Worm (Caenorhabditis elegans): ENCODE results near the gene ilys-2.
A peak's percentile ranks its signal among the peaks of the same experiment; 100 is the strongest.

The ilys-2 gene

DNA sequence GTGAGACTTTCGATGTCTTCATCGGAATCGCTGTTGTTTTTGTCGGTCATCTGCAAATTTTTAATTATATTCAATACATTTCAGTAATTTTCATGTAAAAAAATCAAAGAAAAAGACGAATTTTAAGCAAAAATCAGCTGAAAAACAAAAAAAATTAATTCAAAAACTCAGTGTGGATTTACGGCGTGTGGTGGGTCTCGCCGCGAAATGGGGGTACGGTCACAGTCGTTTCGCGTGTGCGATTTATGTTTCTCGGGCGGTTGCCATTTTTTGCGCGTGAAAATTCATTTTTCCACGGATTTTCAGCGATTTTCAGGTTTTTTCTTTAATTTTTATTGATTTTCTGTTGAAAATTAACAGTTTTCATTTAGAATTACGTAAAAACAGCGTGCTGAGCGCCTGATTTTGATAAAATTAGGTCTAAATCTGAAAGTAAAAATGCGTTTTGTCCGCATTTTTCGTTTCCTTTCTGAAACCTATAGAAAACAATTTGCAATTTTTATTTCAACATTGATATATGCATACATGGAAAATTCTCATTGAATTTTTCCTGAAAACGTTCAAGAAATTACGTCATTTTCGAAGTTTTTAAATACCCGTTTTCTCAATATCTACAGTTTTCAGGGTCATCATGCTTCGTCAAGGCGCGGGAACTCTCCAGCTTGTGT is 27.8 kb downstream of the ilys-2 start, which contains the start of the genes ccdc-12 and Y69A2AR.18:
TSS of gene ccdc-12 (minus strand) at position 57 of the 668 bp plus-strand sequence.
TSS of gene Y69A2AR.18 (plus strand) at position 618 of the 668 bp plus-strand sequence.
- TF ChIP-seq nhr-77 (tag; optimal IDR thresholded peaks at IDR 0.05) (no peak), lin-39 (tag; optimal IDR thresholded peaks at IDR 0.05) (peak; percentile 70), R02D3.7 (tag; optimal IDR thresholded peaks at IDR 0.05) (peak; percentile 92), lin-15B (tag; optimal IDR thresholded peaks at IDR 0.05) (peak; percentile 77), aly-2 (tag; optimal IDR thresholded peaks at IDR 0.05) (no peak), egl-5 (tag; optimal IDR thresholded peaks at IDR 0.05) (peak; percentile 92), fos-1 (tag; optimal IDR thresholded peaks at IDR 0.05) (no peak), pqm-1 (tag; optimal IDR thresholded peaks at IDR 0.05) (peak; percentile 5), nhr-11 (tag; optimal IDR thresholded peaks at IDR 0.05) (no peak), daf-12 (tag; optimal IDR thresholded peaks at IDR 0.05) (no peak), ceh-28 (tag; optimal IDR thresholded peaks at IDR 0.05) (peak; percentile 5), nhr-28 (tag; optimal IDR thresholded peaks at IDR 0.05) (no peak), nhr-43 (tag; optimal IDR thresholded peaks at IDR 0.05; ENCODE audit: poor library complexity, severe bottlenecking) (peak; percentile 28), mml-1 (tag; optimal IDR thresholded peaks at IDR 0.05) (no peak), nhr-23 (tag; optimal IDR thresholded peaks at IDR 0.05) (peak; percentile 50), snpc-4 (tag; optimal IDR thresholded peaks at IDR 0.05) (no peak), lsy-12 (tag; optimal IDR thresholded peaks at IDR 0.05) (no peak), elt-2 (tag; optimal IDR thresholded peaks at IDR 0.05) (peak; percentile 7), nhr-237 (tag; optimal IDR thresholded peaks at IDR 0.05) (no peak), ZK546.5 (tag; optimal IDR thresholded peaks at IDR 0.05) (no peak)

ce11 chrIV:2496084-2496483 is 28.6 kb downstream of the ilys-2 start:
- TF ChIP-seq ztf-4 (tag; optimal IDR thresholded peaks at IDR 0.05) (no peak), pha-4 (tag; optimal IDR thresholded peaks at IDR 0.05) (no peak), daf-12 (tag; optimal IDR thresholded peaks at IDR 0.05) (no peak), eor-1 (tag; optimal IDR thresholded peaks at IDR 0.05) (no peak)

- no peak for TF ChIP-seq snpc-4 (tag; optimal IDR thresholded peaks at IDR 0.05)
- TF ChIP-seq lin-39 (tag; optimal IDR thresholded peaks at IDR 0.05), result no peak
- no peak for TF ChIP-seq nhr-25 (tag; optimal IDR thresholded peaks at IDR 0.05)
- no peak for TF ChIP-seq ztf-11 (tag; optimal IDR thresholded peaks at IDR 0.05)
- TF ChIP-seq aly-2 (tag; optimal IDR thresholded peaks at IDR 0.05), result peak; percentile 27
- no peak for TF ChIP-seq nhr-12 (tag; optimal IDR thresholded peaks at IDR 0.05)
- no peak for TF ChIP-seq nhr-28 (tag; optimal IDR thresholded peaks at IDR 0.05)
- TF ChIP-seq ceh-82 (tag; optimal IDR thresholded peaks at IDR 0.05), result no peak
- no peak for TF ChIP-seq fkh-10 (GFP tag; optimal IDR thresholded peaks at IDR 0.05)
- peak; percentile 10 for TF ChIP-seq elt-2 (tag; optimal IDR thresholded peaks at IDR 0.05)
- no peak for TF ChIP-seq elt-1 (tag; optimal IDR thresholded peaks at IDR 0.05)
- TF ChIP-seq elt-3 (tag; optimal IDR thresholded peaks at IDR 0.05), result no peak
Observed at ce11 chrIV:2497615-2498183, 30.2 kb downstream of the ilys-2 start, which contains the start of gene Y69A2AR.16. Gene Y69A2AR.16, plus strand, starts transcription at chrIV:2497803.

DNA sequence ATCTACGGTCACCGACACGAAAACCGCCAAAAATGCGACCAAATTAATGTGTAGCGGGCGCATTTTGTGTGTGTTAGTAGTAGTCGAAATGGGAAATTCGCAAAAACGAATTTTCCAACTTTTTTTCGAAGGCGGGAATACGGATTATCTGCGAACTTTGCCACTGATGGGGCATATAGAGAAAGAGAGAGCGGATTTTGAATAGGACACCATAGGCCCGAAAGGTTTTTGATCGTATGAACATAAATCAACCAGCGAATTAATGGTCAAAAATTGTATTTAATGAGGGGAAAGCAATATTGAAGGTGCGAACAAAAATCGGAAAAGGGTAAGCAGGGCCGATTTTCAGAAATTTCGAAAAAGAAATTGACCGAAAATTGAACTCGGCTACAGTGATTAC is 40.3 kb downstream of the ilys-2 start, which contains the start of gene Y69A2AR.22:
TSS of gene Y69A2AR.22 (minus strand) at position 101 of the 400 bp plus-strand sequence.
- no peak for TF ChIP-seq hmg-11 (tag; optimal IDR thresholded peaks at IDR 0.05)
- TF ChIP-seq ztf-4 (tag; optimal IDR thresholded peaks at IDR 0.05), result no peak
- no peak for TF ChIP-seq unc-39 (tag; optimal IDR thresholded peaks at IDR 0.05)
- no peak for TF ChIP-seq fos-1 (tag; optimal IDR thresholded peaks at IDR 0.05)
- TF ChIP-seq ceh-16 (tag; optimal IDR thresholded peaks at IDR 0.05), result no peak
- TF ChIP-seq daf-12 (tag; optimal IDR thresholded peaks at IDR 0.05), result no peak
- no peak for TF ChIP-seq pqm-1 (tag; optimal IDR thresholded peaks at IDR 0.05)
- TF ChIP-seq jun-1 (tag; optimal IDR thresholded peaks at IDR 0.05), result no peak
- TF ChIP-seq ceh-9 (tag; optimal IDR thresholded peaks at IDR 0.05), result no peak
- TF ChIP-seq fkh-2 (tag; optimal IDR thresholded peaks at IDR 0.05), result no peak
- TF ChIP-seq nhr-11 (tag; optimal IDR thresholded peaks at IDR 0.05), result no peak
- no peak for TF ChIP-seq mml-1 (tag; optimal IDR thresholded peaks at IDR 0.05)
